Fruit fly (Drosophila melanogaster) whole organism, embryonic: Measurements from ENCODE around the gene Tctp.

Experiments
- Ada2b ChIP-seq: fragments of 200-800 bp; sonication (Bioruptor generic); IDR thresholded peaks from 2 replicates; pipeline ENCODE4 v1.3.6; 2022; ENCODE audit warnings: missing biosample characterization, missing genetic modification characterization
- B-H2 ChIP-seq: fragments of 200-800 bp; sonication (Bioruptor generic); optimal IDR thresholded peaks from 2 replicates; lab custom pipeline; 2018; ENCODE audit warnings: missing biosample characterization, mild to moderate bottlenecking, missing genetic modification characterization
- Blimp-1 ChIP-seq: fragments of 200-800 bp; sonication (Bioruptor generic); optimal IDR thresholded peaks from 3 replicates; lab custom pipeline; 2018; ENCODE audit warnings: missing biosample characterization, missing genetic modification characterization, mild to moderate bottlenecking, moderate library complexity, missing genetic modification reagents
- CG11696 ChIP-seq: fragments of 200-800 bp; sonication (Bioruptor generic); IDR thresholded peaks from 2 replicates; pipeline ENCODE4 v1.3.6; 2022; ENCODE audit warnings: missing biosample characterization, missing genetic modification characterization
- CG12299 ChIP-seq: fragments of 200-800 bp; sonication (Bioruptor generic); optimal IDR thresholded peaks from 2 replicates; lab custom pipeline; 2018; ENCODE audit warnings: missing biosample characterization, mild to moderate bottlenecking, missing genetic modification characterization
- CG1233 ChIP-seq: fragments of 200-800 bp; sonication (Bioruptor generic); optimal IDR thresholded peaks from 4 replicates; lab custom pipeline; 2018; ENCODE audit warnings: missing biosample characterization, mild to moderate bottlenecking, missing genetic modification characterization
- CG12769 ChIP-seq: fragments of 200-800 bp; sonication (Bioruptor generic); optimal IDR thresholded peaks from 2 replicates; lab custom pipeline; 2019; ENCODE audit warnings: missing biosample characterization, mild to moderate bottlenecking, missing genetic modification characterization, moderate library complexity
- CG13894 ChIP-seq: fragments of 200-800 bp; sonication (Bioruptor generic); optimal IDR thresholded peaks from 3 replicates; lab custom pipeline; 2018; ENCODE audit warnings: missing biosample characterization, mild to moderate bottlenecking, missing genetic modification characterization, moderate library complexity
- CG1602 ChIP-seq: fragments of 200-800 bp; sonication (Bioruptor generic); optimal IDR thresholded peaks from 3 replicates; lab custom pipeline; 2016; ENCODE audit warnings: missing biosample characterization, missing genetic modification characterization
- CG1603 ChIP-seq: fragments of 200-800 bp; sonication (Bioruptor generic); optimal IDR thresholded peaks from 2 replicates; lab custom pipeline; 2019; ENCODE audit warnings: missing biosample characterization, mild to moderate bottlenecking, missing genetic modification characterization, moderate library complexity
- CG16813 ChIP-seq: fragments of 200-800 bp; sonication (Bioruptor generic); IDR thresholded peaks from 3 replicates; pipeline ENCODE4 v1.3.6; 2022; ENCODE audit warnings: missing biosample characterization, missing genetic modification characterization; ENCODE audit not compliant: partially characterized antibody
- CG17328 ChIP-seq: fragments of 200-800 bp; sonication (Bioruptor generic); IDR thresholded peaks from 2 replicates; pipeline ENCODE4 v1.3.6; 2022; ENCODE audit warnings: missing biosample characterization, missing genetic modification characterization
- CG17568 ChIP-seq: fragments of 200-800 bp; sonication (Bioruptor generic); optimal IDR thresholded peaks from 2 replicates; lab custom pipeline; 2018; ENCODE audit warnings: missing biosample characterization, mild to moderate bottlenecking, missing genetic modification characterization, moderate library complexity
- CG17912 ChIP-seq: fragments of 200-800 bp; sonication (Bioruptor generic); optimal IDR thresholded peaks from 2 replicates; lab custom pipeline; 2018; ENCODE audit warnings: missing biosample characterization, mild to moderate bottlenecking, missing genetic modification characterization
- CG18476 ChIP-seq: fragments of 200-800 bp; sonication (Bioruptor generic); optimal IDR thresholded peaks from 2 replicates; lab custom pipeline; 2016; ENCODE audit warnings: missing biosample characterization, mild to moderate bottlenecking, missing genetic modification characterization
- CG2120 ChIP-seq: fragments of 200-800 bp; sonication (Bioruptor generic); optimal IDR thresholded peaks from 3 replicates; lab custom pipeline; 2016; ENCODE audit warnings: missing biosample characterization, missing genetic modification characterization
- CG2875 ChIP-seq: fragments of 200-800 bp; sonication (Bioruptor generic); optimal IDR thresholded peaks from 2 replicates; lab custom pipeline; 2017; ENCODE audit warnings: missing biosample characterization, mild to moderate bottlenecking, missing genetic modification characterization, missing genetic modification reagents
- CG3838 ChIP-seq: fragments of 200-800 bp; sonication (Bioruptor generic); optimal IDR thresholded peaks from 3 replicates; lab custom pipeline; 2016; ENCODE audit warnings: missing biosample characterization, missing genetic modification characterization
- CG4854 ChIP-seq: fragments of 200-800 bp; sonication (Bioruptor generic); optimal IDR thresholded peaks from 2 replicates; lab custom pipeline; 2016; ENCODE audit warnings: missing biosample characterization, missing genetic modification characterization, inconsistent platforms
- CG7786 ChIP-seq: fragments of 200-800 bp; sonication (Bioruptor generic); optimal IDR thresholded peaks from 2 replicates; lab custom pipeline; 2016; ENCODE audit warnings: missing biosample characterization, missing genetic modification characterization
- CG7987 ChIP-seq: fragments of 200-800 bp; sonication (Bioruptor generic); optimal IDR thresholded peaks from 2 replicates; lab custom pipeline; 2018; ENCODE audit warnings: missing biosample characterization, mild to moderate bottlenecking, missing genetic modification characterization, moderate library complexity
- CG9215 ChIP-seq: fragments of 200-800 bp; sonication (Bioruptor generic); IDR thresholded peaks from 2 replicates; pipeline ENCODE4 v1.3.6; 2022; ENCODE audit warnings: missing biosample characterization, missing genetic modification characterization
- CG9876 ChIP-seq: fragments of 200-800 bp; sonication (Bioruptor generic); optimal IDR thresholded peaks from 2 replicates; lab custom pipeline; 2016; ENCODE audit warnings: missing biosample characterization, missing genetic modification characterization
- CG9932 ChIP-seq: fragments of 200-800 bp; sonication (Bioruptor generic); IDR thresholded peaks from 2 replicates; pipeline ENCODE4 v1.3.6; 2022; ENCODE audit warnings: missing biosample characterization, missing genetic modification characterization
- CTCF ChIP-seq: fragments of 200-800 bp; sonication (Bioruptor generic); optimal IDR thresholded peaks from 2 replicates; lab custom pipeline; 2017; ENCODE audit warnings: missing biosample characterization, mild to moderate bottlenecking, missing genetic modification characterization, moderate library complexity
- Doc2 ChIP-seq: fragments of 200-800 bp; sonication (Bioruptor generic); IDR thresholded peaks from 2 replicates; pipeline ENCODE4 v1.3.6; 2022; ENCODE audit warnings: missing biosample characterization, missing genetic modification characterization
- Dp ChIP-seq: fragments of 200-800 bp; sonication (Bioruptor generic); optimal IDR thresholded peaks from 2 replicates; lab custom pipeline; 2018; ENCODE audit warnings: missing biosample characterization, mild to moderate bottlenecking, missing genetic modification characterization, moderate library complexity
- MBD-R2 ChIP-seq: fragments of 200-800 bp; sonication (Bioruptor generic); IDR thresholded peaks from 2 replicates; pipeline ENCODE4 v1.3.6; 2022; ENCODE audit warnings: missing biosample characterization, missing genetic modification characterization
- Mrtf ChIP-seq: fragments of 200-800 bp; sonication (Bioruptor generic); IDR thresholded peaks from 3 replicates; pipeline ENCODE4 v1.3.6; 2022; ENCODE audit warnings: missing biosample characterization, missing genetic modification characterization
- Rfx ChIP-seq: fragments of 200-800 bp; sonication (Bioruptor generic); IDR thresholded peaks from 2 replicates; pipeline ENCODE4 v1.3.6; 2022; ENCODE audit warnings: missing biosample characterization, missing genetic modification characterization
- Scr ChIP-seq: fragments of 200-800 bp; sonication (Bioruptor generic); IDR thresholded peaks from 2 replicates; pipeline ENCODE4 v1.3.6; 2022; ENCODE audit warnings: missing biosample characterization, missing genetic modification characterization; ENCODE audit not compliant: partially characterized antibody
- Sox100B ChIP-seq: fragments of 200-800 bp; sonication (Bioruptor generic); optimal IDR thresholded peaks from 3 replicates; lab custom pipeline; 2018; ENCODE audit warnings: missing biosample characterization, mild to moderate bottlenecking, missing genetic modification characterization
- ci ChIP-seq: fragments of 200-800 bp; sonication (Bioruptor generic); IDR thresholded peaks from 3 replicates; pipeline ENCODE4 v1.3.6; 2022; ENCODE audit warnings: missing biosample characterization, missing genetic modification characterization
- dysf ChIP-seq: fragments of 200-800 bp; sonication (Bioruptor generic); IDR thresholded peaks from 3 replicates; pipeline ENCODE4 v1.3.6; 2022; ENCODE audit warnings: missing biosample characterization, missing genetic modification characterization
- emc ChIP-seq: fragments of 200-800 bp; sonication (Bioruptor generic); optimal IDR thresholded peaks from 2 replicates; lab custom pipeline; 2016; ENCODE audit warnings: missing biosample characterization, missing genetic modification characterization
- fd3F ChIP-seq: fragments of 200-800 bp; sonication (Bioruptor generic); optimal IDR thresholded peaks from 2 replicates; lab custom pipeline; 2018; ENCODE audit warnings: missing biosample characterization, mild to moderate bottlenecking, missing genetic modification characterization, moderate library complexity
- grau ChIP-seq: fragments of 200-800 bp; optimal IDR thresholded peaks from 3 replicates; lab custom pipeline; 2019; ENCODE audit warnings: missing biosample characterization, mild to moderate bottlenecking, missing genetic modification characterization, moderate library complexity
- hbn ChIP-seq: fragments of 200-800 bp; sonication (Bioruptor generic); IDR thresholded peaks from 2 replicates; pipeline ENCODE4 v1.3.6; 2022; ENCODE audit warnings: missing biosample characterization, missing genetic modification characterization; ENCODE audit not compliant: partially characterized antibody
- hkb ChIP-seq, 2 experiments: fragments of 200-800 bp in 1 of 2; fragments of >200 bp in 1 of 2; sonication (Bioruptor generic) in 1 of 2; IDR thresholded peaks in 1 of 2; optimal IDR thresholded peaks in 1 of 2; 2 replicates each; pipeline versions ENCODE4 v1.3.6 to Lab custom; 2017 to 2022; ENCODE audit warnings: missing biosample characterization in 1 of 2, missing genetic modification characterization in 1 of 2
- mam ChIP-seq: fragments of 200-800 bp; sonication (Bioruptor generic); optimal IDR thresholded peaks from 3 replicates; lab custom pipeline; 2016; ENCODE audit warnings: missing biosample characterization, missing genetic modification characterization
- nerfin-1 ChIP-seq: fragments of 200-800 bp; sonication (Bioruptor generic); optimal IDR thresholded peaks from 3 replicates; lab custom pipeline; 2019; ENCODE audit warnings: missing biosample characterization, mild to moderate bottlenecking, missing genetic modification characterization, moderate library complexity
- p53 ChIP-seq: fragments of 200-800 bp; sonication (Bioruptor generic); optimal IDR thresholded peaks from 2 replicates; lab custom pipeline; 2016; ENCODE audit warnings: missing biosample characterization, missing genetic modification characterization
- phol ChIP-seq: fragments of 200-800 bp; sonication (Bioruptor generic); optimal IDR thresholded peaks from 3 replicates; lab custom pipeline; 2018; ENCODE audit warnings: missing biosample characterization, mild to moderate bottlenecking, missing genetic modification characterization, moderate library complexity
- pnt ChIP-seq: fragments of 200-800 bp; sonication (Bioruptor generic); optimal IDR thresholded peaks from 3 replicates; lab custom pipeline; 2016; ENCODE audit warnings: missing biosample characterization, missing genetic modification characterization
- psq ChIP-seq: fragments of 200-800 bp; sonication (Bioruptor generic); optimal IDR thresholded peaks from 2 replicates; lab custom pipeline; 2017; ENCODE audit warnings: missing biosample characterization, missing genetic modification characterization
- run ChIP-seq: fragments of 200-800 bp; sonication (Bioruptor generic); optimal IDR thresholded peaks from 3 replicates; lab custom pipeline; 2018; ENCODE audit warnings: missing biosample characterization, mild to moderate bottlenecking, missing genetic modification characterization
- seq ChIP-seq: fragments of 200-800 bp; sonication (Bioruptor generic); IDR thresholded peaks from 2 replicates; pipeline ENCODE4 v1.3.6; 2022; ENCODE audit warnings: missing biosample characterization, missing genetic modification characterization
- trem ChIP-seq: fragments of 200-800 bp; optimal IDR thresholded peaks from 3 replicates; lab custom pipeline; 2019; ENCODE audit warnings: missing biosample characterization, mild to moderate bottlenecking, missing genetic modification characterization, moderate library complexity
- ttk ChIP-seq: fragments of 200-800 bp; sonication (Bioruptor generic); IDR thresholded peaks from 2 replicates; pipeline ENCODE4 v2.1.2; 2022; ENCODE audit warnings: missing biosample characterization, missing genetic modification characterization
- tup ChIP-seq: fragments of 200-800 bp; sonication (Bioruptor generic); optimal IDR thresholded peaks from 2 replicates; lab custom pipeline; 2016; ENCODE audit warnings: missing biosample characterization, mild to moderate bottlenecking, missing genetic modification characterization, moderate library complexity
- tx ChIP-seq: fragments of 200-800 bp; sonication (Bioruptor generic); optimal IDR thresholded peaks from 2 replicates; lab custom pipeline; 2016; ENCODE audit warnings: missing biosample characterization, missing genetic modification characterization
- zen ChIP-seq: fragments of 200-800 bp; sonication (Bioruptor generic); optimal IDR thresholded peaks from 3 replicates; lab custom pipeline; 2018; ENCODE audit warnings: missing biosample characterization, mild to moderate bottlenecking, missing genetic modification characterization, moderate library complexity

Tctp gene

dm6 chr3R:11198062-11198472 lies 12.0 kb upstream of the Tctp start (continued):
- TF ChIP-seq Rfx = peak; percentile 44; the same call in 1 of the 2 replicates
- TF ChIP-seq Blimp-1 (GFP tag; lab: Kevin White, UChicago) = peak; percentile 15
- no peak for TF ChIP-seq CG17568 (GFP tag; lab: Kevin White, UChicago)
- TF ChIP-seq Sox100B (GFP tag; lab: Kevin White, UChicago) = no peak
- no peak for TF ChIP-seq CG7786 (GFP tag; lab: Kevin White, UChicago)
- no peak for TF ChIP-seq Mrtf (GFP tag; lab: Robert Waterston, UW)
- TF ChIP-seq CG17912 = no peak
- TF ChIP-seq phol (tag; lab: Kevin White, UChicago) = no peak
- TF ChIP-seq tx = no peak
- TF ChIP-seq p53 (GFP tag; lab: Kevin White, UChicago) = no peak
- TF ChIP-seq CTCF = no peak
- no peak for TF ChIP-seq CG9876
- TF ChIP-seq CG1603 = no peak
- no peak for TF ChIP-seq CG1602 (GFP tag; lab: Kevin White, UChicago)
- no peak for TF ChIP-seq CG9215 (GFP tag; lab: Robert Waterston, UW)
- no peak for TF ChIP-seq CG4854 (GFP tag; lab: Kevin White, UChicago)
- peak; percentile 15 for TF ChIP-seq grau (tag; lab: Kevin White, UChicago)
- peak; percentile 43 for TF ChIP-seq CG13894
- TF ChIP-seq trem (tag; lab: Kevin White, UChicago) = no peak
- no peak for TF ChIP-seq B-H2 (GFP tag; lab: Kevin White, UChicago)
- peak; percentile 60; the same call in 2 of the 3 replicates for TF ChIP-seq ci (GFP tag; lab: Robert Waterston, UW)
- TF ChIP-seq CG2120 = peak; percentile 3
- TF ChIP-seq CG2875 (GFP tag; lab: Kevin White, UChicago) = no peak
- TF ChIP-seq Ada2b (GFP tag; lab: Robert Waterston, UW) = no peak
- no peak for TF ChIP-seq CG3838
- TF ChIP-seq mam = no peak
- TF ChIP-seq run = peak; percentile 53
- TF ChIP-seq CG12769 (tag; lab: Kevin White, UChicago) = peak; percentile 67
- no peak for TF ChIP-seq CG9932 (GFP tag; lab: Robert Waterston, UW)
- TF ChIP-seq MBD-R2 (GFP tag; lab: Robert Waterston, UW) = peak; percentile 21; the same call in 1 of the 2 replicates
- no peak for TF ChIP-seq tup (GFP tag; lab: Kevin White, UChicago)
- TF ChIP-seq CG17328 (GFP tag; lab: Robert Waterston, UW) = no peak
- TF ChIP-seq CG18476 = no peak
- TF ChIP-seq CG16813 (GFP tag; lab: Robert Waterston, UW) = no peak
- TF ChIP-seq hkb (optimal IDR thresholded peaks at IDR 0.05; lab: Kevin White, UChicago) = no peak
- no peak for TF ChIP-seq hkb (GFP tag; IDR thresholded peaks at IDR 0.05; lab: Robert Waterston, UW)
- TF ChIP-seq CG7987 (GFP tag; lab: Kevin White, UChicago) = peak; percentile 23
- no peak for TF ChIP-seq CG11696 (GFP tag; lab: Robert Waterston, UW)
- TF ChIP-seq seq (GFP tag; lab: Robert Waterston, UW) = no peak
- peak; percentile 52 for TF ChIP-seq ttk (GFP tag; lab: Robert Waterston, UW)
- no peak for TF ChIP-seq psq (GFP tag; lab: Kevin White, UChicago)
- TF ChIP-seq Dp (GFP tag; lab: Kevin White, UChicago) = no peak
- TF ChIP-seq zen (tag; lab: Kevin White, UChicago) = no peak
- no peak for TF ChIP-seq pnt (GFP tag; lab: Kevin White, UChicago)
- TF ChIP-seq hbn = no peak; the same call in 1 of the 2 replicates
- no peak for TF ChIP-seq dysf (GFP tag; lab: Robert Waterston, UW)
- no peak for TF ChIP-seq CG12299 (tag; lab: Kevin White, UChicago)
- no peak for TF ChIP-seq nerfin-1 (tag; lab: Kevin White, UChicago)
- no peak for TF ChIP-seq CG1233 (GFP tag; lab: Kevin White, UChicago)
- TF ChIP-seq emc = no peak
- no peak for TF ChIP-seq Doc2
- no peak for TF ChIP-seq Scr (GFP tag; lab: Robert Waterston, UW)
- no peak for TF ChIP-seq fd3F (GFP tag; lab: Kevin White, UChicago)
